Worm (Caenorhabditis elegans) whole organism, dauer: Measurements from ENCODE around the gene F45G2.7.

Experiments used
- unc-62 ChIP-seq: sonication (generic microtip); optimal IDR thresholded peaks from 2 replicates; lab custom pipeline; 2017; ENCODE audit warnings: missing biosample characterization, missing genetic modification reagents, missing genetic modification characterization

F45G2.7 gene

DNA sequence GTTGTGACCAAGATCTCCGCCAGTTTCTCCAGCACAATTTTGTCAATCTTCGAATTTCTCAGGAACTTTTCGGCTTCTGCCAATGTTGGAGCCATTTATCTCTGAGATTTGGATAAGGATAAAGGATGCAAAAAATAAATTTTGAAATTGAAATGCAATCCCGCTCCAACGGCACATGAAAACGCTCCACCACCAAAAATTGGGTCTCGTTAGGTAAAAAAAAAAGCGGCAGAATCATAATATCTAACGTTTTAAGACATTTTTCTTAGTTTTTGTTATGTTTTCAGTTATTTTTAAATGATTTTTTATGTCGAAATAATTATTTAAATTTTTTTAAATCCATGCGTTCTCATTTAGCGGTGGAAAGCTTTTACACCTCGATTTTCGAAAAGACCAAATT is at the start of gene F45G2.7:
Gene F45G2.7, minus strand, starts transcription at position 101 of the 400 bp plus-strand sequence.
- TF ChIP-seq unc-62 (GFP tag; lab: Kevin White, UChicago), result no peak

DNA sequence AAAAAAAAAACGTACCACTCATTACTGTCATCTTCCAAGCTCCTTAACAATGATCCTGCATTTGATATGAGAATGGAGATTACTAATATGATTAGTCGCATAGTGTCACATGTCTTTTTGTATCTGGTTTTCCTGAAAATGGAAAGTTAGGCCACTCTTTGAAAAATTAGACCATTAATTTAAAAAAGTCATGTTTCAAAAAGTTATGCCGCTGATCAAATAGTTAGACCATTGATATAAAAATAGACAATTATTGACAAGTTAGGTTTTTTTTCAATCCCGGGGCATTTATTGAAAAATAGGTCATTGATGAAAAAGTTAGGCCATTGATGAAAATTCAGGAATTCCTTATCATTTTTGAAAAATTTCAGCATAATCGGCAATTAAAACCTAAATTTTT is 49.7 kb upstream of the F45G2.7 start, which contains the start of gene acc-4:
Gene acc-4, minus strand, starts transcription at position 101 of the 400 bp plus-strand sequence.
- no peak for TF ChIP-seq unc-62 (GFP tag; lab: Kevin White, UChicago)

DNA sequence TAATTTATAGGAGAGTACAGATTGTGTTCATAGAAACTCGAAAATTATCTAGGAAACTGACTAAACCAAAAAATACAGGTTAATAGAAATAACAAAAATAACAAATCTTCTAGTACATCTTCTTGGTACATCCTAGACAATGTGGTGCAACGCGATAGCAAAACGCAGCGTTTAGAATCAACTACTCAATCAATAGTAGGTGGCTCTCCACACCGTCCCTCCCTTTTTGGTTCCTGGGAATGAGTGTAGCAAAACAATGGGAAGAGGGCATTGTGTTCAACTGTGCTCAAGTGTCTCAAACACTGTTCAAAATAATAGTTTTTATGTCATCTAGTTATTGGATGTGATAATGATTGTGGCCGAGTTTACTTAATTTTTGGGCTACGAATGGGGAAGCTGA is 42.4 kb upstream of the F45G2.7 start, which contains the start of gene T27E9.6:
Gene T27E9.6, minus strand, starts transcription at position 101 of the 400 bp plus-strand sequence.
- no peak for TF ChIP-seq unc-62 (GFP tag; lab: Kevin White, UChicago)

DNA sequence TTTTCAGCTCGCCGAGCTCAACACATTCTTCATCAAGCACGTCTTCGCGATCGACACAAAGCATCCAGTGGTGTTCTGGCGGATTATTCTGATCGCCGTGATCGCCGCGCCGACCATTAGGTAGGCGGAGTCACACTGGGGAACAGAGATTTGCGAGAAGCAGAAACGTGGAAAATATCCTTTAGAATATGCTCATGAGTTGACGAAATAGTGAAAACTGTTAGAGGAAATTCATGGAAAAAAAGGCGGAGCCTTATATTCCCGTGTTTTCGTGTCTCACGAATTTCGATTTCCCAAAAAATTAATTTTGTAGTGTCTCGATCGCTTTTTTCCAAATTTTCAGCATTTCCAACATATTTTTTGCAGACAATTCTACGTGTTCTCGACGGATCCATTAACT is 40.2 kb upstream of the F45G2.7 start:
- no peak for TF ChIP-seq unc-62 (GFP tag; lab: Kevin White, UChicago)

DNA sequence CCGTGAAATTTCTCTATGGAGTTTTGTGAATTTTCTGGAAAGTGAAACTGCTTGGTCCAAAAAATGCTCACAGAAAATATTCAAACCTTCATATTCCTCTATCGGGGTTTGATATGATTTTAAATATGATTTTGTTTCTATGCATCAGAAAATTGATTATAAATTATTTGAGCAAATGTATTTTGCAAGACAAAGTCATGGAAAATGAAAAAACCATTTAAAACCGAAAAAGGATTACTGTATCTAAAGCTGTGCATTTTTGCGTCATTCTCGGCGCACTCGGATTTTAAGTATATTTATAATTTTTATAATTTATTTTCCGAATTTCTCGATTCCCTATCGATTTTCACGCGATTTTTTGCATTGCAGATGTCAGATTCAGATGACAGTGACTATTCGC is 37.2 kb upstream of the F45G2.7 start, which contains the start of gene pssy-2:
Gene pssy-2, plus strand, starts transcription at position 301 of the 400 bp plus-strand sequence.
- no peak for TF ChIP-seq unc-62 (GFP tag; lab: Kevin White, UChicago)

DNA sequence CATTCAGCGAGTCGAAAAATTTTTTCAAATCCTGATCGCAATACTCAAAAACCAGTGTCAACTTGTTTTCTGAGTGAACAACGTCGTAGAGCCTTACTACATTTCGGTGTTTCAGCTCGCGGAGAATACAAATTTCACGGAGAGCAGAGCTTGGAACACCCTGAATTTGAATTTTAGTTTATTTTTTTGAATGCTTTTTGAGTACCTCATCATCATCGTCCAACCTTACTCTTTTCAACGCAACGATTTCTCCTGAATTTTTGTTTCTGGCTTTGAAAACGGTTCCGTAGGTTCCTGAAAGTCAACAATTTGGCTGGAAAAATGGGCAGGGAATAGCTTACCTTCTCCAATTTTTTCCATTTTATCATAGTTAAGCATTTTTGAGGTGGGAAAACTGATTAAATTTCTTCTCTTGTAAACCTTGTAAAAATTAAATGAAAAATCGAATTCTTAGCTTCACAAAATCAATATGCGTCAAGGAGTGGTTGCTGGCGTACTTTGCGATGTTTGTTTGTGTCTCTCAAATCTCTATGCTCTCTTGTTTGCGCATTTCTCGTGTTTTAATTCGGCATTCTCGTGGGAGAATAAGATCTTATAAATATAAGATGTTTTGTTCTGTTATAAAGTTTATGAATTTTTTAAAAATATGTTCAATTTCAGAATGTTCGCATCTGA is 31.8 kb upstream of the F45G2.7 start, which contains the start of gene cdk-5:
Gene cdk-5, minus strand, starts transcription at position 425 of the 675 bp plus-strand sequence.
- TF ChIP-seq unc-62 (GFP tag; lab: Kevin White, UChicago), result no peak

DNA sequence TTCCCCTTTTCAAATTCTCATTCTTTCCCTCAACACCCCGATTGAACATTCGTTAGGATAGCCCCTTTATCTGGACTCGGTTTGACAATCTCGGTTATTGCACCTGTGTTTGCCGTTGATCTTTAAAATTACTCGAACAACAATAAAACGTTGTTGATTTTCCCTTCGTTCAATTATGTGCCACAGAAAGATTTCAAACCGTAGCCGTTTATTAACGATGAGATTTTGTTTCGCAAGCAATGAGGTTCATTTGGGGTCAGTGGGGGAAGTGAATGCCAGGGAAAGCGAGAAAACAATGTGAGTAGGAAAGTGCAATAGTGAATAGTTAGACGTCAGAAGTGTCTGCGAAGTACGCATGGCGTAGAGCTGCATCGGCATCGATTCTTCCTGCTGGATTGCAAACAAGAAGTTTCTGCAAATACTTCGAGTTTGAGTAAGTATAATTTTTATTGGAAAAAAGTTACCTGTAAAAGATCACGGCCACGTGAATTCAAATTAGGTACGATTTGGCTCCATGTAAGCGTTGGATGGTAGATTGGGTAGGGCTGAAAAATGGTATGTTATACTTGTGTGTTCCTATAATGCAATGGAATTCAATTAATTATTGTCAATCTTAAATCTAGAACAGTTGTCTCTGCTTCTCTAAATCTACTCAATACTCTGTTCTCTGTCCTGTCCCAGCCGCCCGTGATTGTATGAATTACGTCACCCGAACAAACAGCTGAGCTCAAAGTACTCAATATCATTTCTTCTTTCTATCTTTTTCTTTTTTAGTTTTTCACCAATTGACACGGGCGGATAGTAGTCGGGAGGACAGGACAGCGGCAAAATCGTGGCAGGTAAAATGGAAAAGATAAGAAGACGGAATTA is 30.4 kb upstream of the F45G2.7 start, which contains the start of gene kel-3:
Gene kel-3, plus strand, starts transcription at position 328 of the 870 bp plus-strand sequence.
- TF ChIP-seq unc-62 (GFP tag; lab: Kevin White, UChicago), result no peak

DNA sequence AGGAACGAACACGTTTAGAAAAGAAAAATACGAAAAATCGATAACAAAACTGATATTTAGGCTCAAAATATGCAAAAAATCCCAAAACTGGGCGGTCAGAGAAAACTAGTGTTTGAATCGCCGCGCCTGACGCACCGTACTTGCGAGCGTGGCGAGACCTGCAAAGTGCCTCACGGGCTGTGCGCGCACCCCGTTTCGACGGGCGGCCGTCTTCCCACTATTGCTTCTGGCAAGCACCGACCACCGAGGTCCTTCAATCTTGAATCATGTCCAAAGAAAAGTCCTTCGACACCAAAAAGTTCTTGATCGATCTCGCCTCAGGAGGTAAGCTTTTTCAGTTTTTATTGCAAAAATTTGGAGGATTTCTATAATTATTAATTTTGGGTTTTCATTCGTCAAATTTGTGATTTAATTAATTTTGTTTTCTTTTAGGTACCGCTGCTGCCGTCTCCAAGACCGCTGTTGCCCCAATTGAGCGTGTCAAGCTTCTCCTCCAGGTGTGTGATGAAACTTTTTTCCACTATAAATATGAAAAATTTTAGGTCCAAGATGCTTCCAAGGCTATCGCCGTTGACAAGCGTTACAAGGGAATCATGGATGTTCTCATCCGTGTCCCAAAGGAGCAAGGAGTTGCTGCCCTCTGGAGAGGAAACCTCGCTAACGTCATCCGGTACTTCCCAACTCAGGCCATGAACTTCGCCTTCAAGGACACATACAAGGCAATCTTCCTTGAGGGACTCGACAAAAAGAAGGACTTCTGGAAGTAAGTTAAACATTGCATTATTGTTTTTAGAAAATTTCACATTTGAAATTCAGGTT is 28.9 kb upstream of the F45G2.7 start, which contains the start of gene ant-1.1:
Gene ant-1.1, plus strand, starts transcription at position 199 of the 819 bp plus-strand sequence.
- no peak for TF ChIP-seq unc-62 (GFP tag; lab: Kevin White, UChicago)

DNA sequence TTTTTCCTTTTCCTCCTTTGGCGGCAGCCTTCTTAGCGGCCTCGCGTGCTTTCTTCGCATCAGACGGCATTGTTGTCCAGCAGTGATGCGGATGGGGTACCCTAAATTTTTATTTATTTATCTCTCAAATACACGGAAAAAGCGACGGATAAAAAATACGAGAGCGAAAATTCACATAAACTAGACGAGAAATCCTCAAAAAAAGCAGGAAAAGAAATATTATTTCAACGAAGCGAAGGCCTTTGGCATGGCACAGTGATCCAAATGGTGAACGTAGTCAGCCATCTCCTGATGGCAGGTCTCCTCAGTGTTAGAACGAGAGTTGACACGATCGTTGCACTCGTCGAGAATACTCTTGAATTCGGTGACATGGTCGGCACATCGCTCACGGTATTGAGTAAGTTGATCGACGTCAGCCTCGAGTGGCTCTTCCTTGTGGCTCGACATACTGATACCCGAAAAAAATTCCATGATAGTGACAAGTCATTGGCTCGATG is 27.9 kb upstream of the F45G2.7 start, which contains the start of the genes abcf-2 and T27E9.2:
Gene abcf-2, minus strand, starts transcription at position 101 of the 497 bp plus-strand sequence.
Gene T27E9.2, minus strand, starts transcription at position 447 of the 497 bp plus-strand sequence.
- TF ChIP-seq unc-62 (GFP tag; lab: Kevin White, UChicago), result no peak

DNA sequence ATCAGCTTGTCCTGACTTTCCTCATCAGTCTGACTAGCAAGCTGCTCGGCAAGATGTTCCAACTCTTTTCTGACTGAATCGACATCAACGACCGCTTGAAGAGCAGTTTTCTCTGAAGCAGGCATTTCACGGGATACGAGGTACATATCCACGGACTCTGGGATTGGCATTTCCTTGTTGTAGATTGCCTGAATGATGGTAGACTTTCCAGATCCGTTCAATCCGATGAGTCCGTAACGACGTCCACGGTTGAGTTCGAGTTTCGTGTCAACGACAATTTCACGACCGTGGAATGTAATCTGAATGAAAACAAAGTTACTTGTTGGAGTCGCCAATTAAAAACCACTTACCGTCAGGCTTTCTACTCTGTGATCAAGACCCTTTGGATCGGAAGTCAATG is 27.2 kb upstream of the F45G2.7 start:
- no peak for TF ChIP-seq unc-62 (GFP tag; lab: Kevin White, UChicago)

DNA sequence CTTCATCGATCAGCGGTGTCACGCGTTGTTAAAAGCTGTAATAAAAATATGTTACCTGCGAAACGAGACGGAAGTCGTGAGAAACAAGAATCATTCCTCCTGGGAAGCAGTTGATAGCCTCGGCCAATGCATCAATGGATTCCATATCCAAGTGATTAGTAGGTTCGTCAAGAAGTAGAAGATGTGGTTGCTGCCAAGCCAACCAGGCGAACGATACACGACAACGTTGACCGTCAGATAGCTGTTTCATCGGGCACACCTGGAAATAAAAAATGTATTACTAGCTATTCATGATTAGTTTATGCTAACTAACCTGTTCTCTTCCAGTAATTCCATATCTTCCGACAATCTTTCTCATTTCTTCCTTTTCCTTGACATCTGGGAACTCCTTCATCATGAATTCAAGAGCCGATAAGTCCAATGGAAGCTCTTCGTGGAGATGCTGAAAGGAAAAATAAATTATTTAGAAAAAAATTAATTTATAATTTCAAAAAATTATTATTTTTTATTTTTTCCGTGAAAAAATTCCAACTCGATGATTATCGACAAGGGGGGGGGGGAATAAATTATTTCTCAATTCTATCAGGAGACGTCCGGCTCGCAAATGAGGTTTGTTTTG is 24.8 kb upstream of the F45G2.7 start, which contains the start of gene tag-164:
Gene tag-164, plus strand, starts transcription at position 569 of the 619 bp plus-strand sequence.
- TF ChIP-seq unc-62 (GFP tag; lab: Kevin White, UChicago), result no peak

DNA sequence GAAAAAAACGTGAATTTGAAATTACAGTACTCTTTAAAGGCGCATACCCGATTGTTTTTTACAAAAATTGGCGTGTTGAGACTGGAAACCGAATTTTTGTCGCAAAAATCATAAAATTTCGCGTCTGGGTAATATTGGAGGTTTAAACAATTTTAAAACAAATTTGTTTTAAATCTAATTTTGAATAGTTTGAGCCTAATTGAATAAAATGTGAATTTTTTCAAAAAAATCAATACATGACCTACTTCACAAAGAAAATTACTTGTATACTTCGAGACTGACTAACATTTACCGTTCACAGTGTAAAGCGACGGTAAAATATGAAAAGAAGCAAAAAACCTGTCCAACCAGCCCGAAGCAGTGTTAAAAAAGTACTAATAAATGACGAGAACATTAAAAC is 23.0 kb upstream of the F45G2.7 start:
- TF ChIP-seq unc-62 (GFP tag; lab: Kevin White, UChicago), result no peak

DNA sequence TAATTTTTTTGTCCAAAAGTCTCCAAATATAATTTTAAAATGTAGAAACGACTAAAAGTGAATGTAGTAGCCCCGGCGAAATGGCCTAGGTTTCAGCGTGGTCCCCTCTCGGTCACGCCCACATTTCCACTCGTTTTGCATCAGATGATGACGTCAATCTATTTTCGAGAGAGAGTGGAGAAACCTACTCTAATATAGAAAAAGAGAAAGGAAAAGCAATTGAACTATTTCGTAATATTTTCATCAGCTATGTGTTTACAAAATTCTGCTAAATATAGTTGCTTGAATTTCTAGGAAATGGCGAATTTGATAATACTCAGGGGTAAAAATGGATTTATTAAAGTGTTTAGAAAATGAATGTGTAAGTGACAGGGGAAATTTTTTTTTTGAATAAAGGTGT is 21.5 kb upstream of the F45G2.7 start:
- no peak for TF ChIP-seq unc-62 (GFP tag; lab: Kevin White, UChicago)

DNA sequence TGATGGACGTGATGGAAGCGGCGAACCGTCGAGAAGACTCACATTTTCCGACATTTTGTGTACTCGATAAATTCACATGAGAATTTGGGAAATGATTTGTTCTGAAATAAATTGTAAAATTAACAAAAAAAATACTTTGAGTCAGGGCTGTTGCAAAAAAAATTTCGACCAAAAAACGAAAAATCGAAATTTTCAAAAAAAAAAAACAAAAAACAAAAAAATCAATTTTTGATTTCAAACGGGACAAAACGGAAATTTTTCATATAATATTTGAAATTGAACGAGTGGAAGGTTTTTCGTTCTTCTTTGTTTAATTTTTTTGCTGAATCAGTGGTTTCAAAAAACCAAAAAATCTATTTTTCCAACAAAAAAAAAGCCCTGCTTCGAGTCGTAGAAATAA is 20.9 kb upstream of the F45G2.7 start, which contains the start of gene cua-1:
Gene cua-1, minus strand, starts transcription at position 101 of the 400 bp plus-strand sequence.
- no peak for TF ChIP-seq unc-62 (GFP tag; lab: Kevin White, UChicago)
